Fruit fly (Drosophila melanogaster) whole organism, embryonic: Measurements from ENCODE around the gene CG4297.

Experiments used
- ATbp ChIP-seq: fragments of 200-800 bp; sonication (Bioruptor generic); optimal IDR thresholded peaks from 2 replicates; lab custom pipeline; 2017; ENCODE audit warnings: missing biosample characterization, mild to moderate bottlenecking, missing genetic modification characterization, missing genetic modification reagents
- Ada2b ChIP-seq: fragments of 200-800 bp; sonication (Bioruptor generic); IDR thresholded peaks from 2 replicates; pipeline ENCODE4 v1.3.6; 2022; ENCODE audit warnings: missing biosample characterization, missing genetic modification characterization
- Atf3 ChIP-seq: fragments of 200-800 bp; sonication (Bioruptor generic); optimal IDR thresholded peaks from 3 replicates; lab custom pipeline; 2016; ENCODE audit warnings: missing biosample characterization, missing genetic modification characterization
- B-H1 ChIP-seq: fragments of 200-800 bp; sonication (Bioruptor generic); IDR thresholded peaks from 3 replicates; pipeline ENCODE4 v1.3.6; 2022; ENCODE audit warnings: missing biosample characterization, missing genetic modification characterization
- CG10321 ChIP-seq: fragments of 200-800 bp; sonication (Bioruptor generic); IDR thresholded peaks from 2 replicates; pipeline ENCODE4 v1.3.6; 2022; ENCODE audit warnings: missing biosample characterization, missing genetic modification characterization
- CG10654 ChIP-seq: fragments of 200-800 bp; sonication (Bioruptor generic); optimal IDR thresholded peaks from 2 replicates; lab custom pipeline; 2016; ENCODE audit warnings: missing biosample characterization, missing genetic modification characterization
- CG11398 ChIP-seq: fragments of 200-800 bp; sonication (Bioruptor generic); optimal IDR thresholded peaks from 2 replicates; lab custom pipeline; 2016; ENCODE audit warnings: missing biosample characterization, missing genetic modification characterization
- CG12155 ChIP-seq: fragments of 200-800 bp; sonication (Bioruptor generic); optimal IDR thresholded peaks from 3 replicates; lab custom pipeline; 2016; ENCODE audit warnings: missing biosample characterization, missing genetic modification characterization
- CG12942 ChIP-seq: fragments of 200-800 bp; sonication (Bioruptor generic); optimal IDR thresholded peaks from 3 replicates; lab custom pipeline; 2016; ENCODE audit warnings: missing biosample characterization, missing genetic modification characterization
- CG1792 ChIP-seq: fragments of 200-800 bp; sonication (Bioruptor generic); optimal IDR thresholded peaks from 2 replicates; lab custom pipeline; 2016; ENCODE audit warnings: missing biosample characterization, missing genetic modification characterization
- CG18599 ChIP-seq: fragments of 200-800 bp; sonication (Bioruptor generic); optimal IDR thresholded peaks from 3 replicates; lab custom pipeline; 2017; ENCODE audit warnings: missing biosample characterization, missing genetic modification characterization, mild to moderate bottlenecking, moderate library complexity, missing genetic modification reagents
- CG30403 ChIP-seq: fragments of 200-800 bp; sonication (Bioruptor generic); optimal IDR thresholded peaks from 3 replicates; lab custom pipeline; 2016; ENCODE audit warnings: missing biosample characterization, missing genetic modification characterization
- CG33213 ChIP-seq: fragments of 200-800 bp; sonication (Bioruptor generic); optimal IDR thresholded peaks from 3 replicates; lab custom pipeline; 2016; ENCODE audit warnings: missing biosample characterization, missing genetic modification characterization
- CG3838 ChIP-seq: fragments of 200-800 bp; sonication (Bioruptor generic); optimal IDR thresholded peaks from 3 replicates; lab custom pipeline; 2016; ENCODE audit warnings: missing biosample characterization, missing genetic modification characterization
- CG4404 ChIP-seq: fragments of 200-800 bp; sonication (Bioruptor generic); IDR thresholded peaks from 2 replicates; pipeline ENCODE4 v1.3.6; 2022; ENCODE audit warnings: missing biosample characterization, missing genetic modification characterization
- CG4854 ChIP-seq: fragments of 200-800 bp; sonication (Bioruptor generic); optimal IDR thresholded peaks from 2 replicates; lab custom pipeline; 2016; ENCODE audit warnings: missing biosample characterization, missing genetic modification characterization, inconsistent platforms
- CG6854 ChIP-seq: fragments of 200-800 bp; sonication (Bioruptor generic); optimal IDR thresholded peaks from 3 replicates; lab custom pipeline; 2017; ENCODE audit warnings: missing biosample characterization, mild to moderate bottlenecking, missing genetic modification characterization
- CG7786 ChIP-seq: fragments of 200-800 bp; sonication (Bioruptor generic); optimal IDR thresholded peaks from 2 replicates; lab custom pipeline; 2016; ENCODE audit warnings: missing biosample characterization, missing genetic modification characterization
- CG8924 ChIP-seq: fragments of 200-800 bp; optimal IDR thresholded peaks from 3 replicates; lab custom pipeline; 2019; ENCODE audit warnings: missing biosample characterization, mild to moderate bottlenecking, missing genetic modification characterization, moderate library complexity
- CG9797 ChIP-seq: fragments of 200-800 bp; sonication (Bioruptor generic); optimal IDR thresholded peaks from 3 replicates; lab custom pipeline; 2018; ENCODE audit warnings: missing biosample characterization, mild to moderate bottlenecking, missing genetic modification characterization
- D19B ChIP-seq: fragments of 200-800 bp; sonication (Bioruptor generic); optimal IDR thresholded peaks from 2 replicates; lab custom pipeline; 2017; ENCODE audit warnings: missing biosample characterization, mild to moderate bottlenecking, missing genetic modification characterization
- Deaf1 ChIP-seq: fragments of 200-800 bp; optimal IDR thresholded peaks from 3 replicates; lab custom pipeline; 2019; ENCODE audit warnings: missing biosample characterization, mild to moderate bottlenecking, missing genetic modification characterization, moderate library complexity
- Dll ChIP-seq: fragments of 200-800 bp; sonication (Bioruptor generic); IDR thresholded peaks from 4 replicates; pipeline ENCODE4 v1.3.6; 2022; ENCODE audit warnings: missing biosample characterization, missing genetic modification characterization; ENCODE audit not compliant: partially characterized antibody
- HLHmδ ChIP-seq: fragments of 200-800 bp; sonication (Bioruptor generic); optimal IDR thresholded peaks from 2 replicates; lab custom pipeline; 2018; ENCODE audit warnings: missing biosample characterization, mild to moderate bottlenecking, missing genetic modification characterization, moderate library complexity
- Hand ChIP-seq: fragments of 200-800 bp; sonication (Bioruptor generic); optimal IDR thresholded peaks from 2 replicates; lab custom pipeline; 2017; ENCODE audit warnings: mild to moderate bottlenecking, missing biosample characterization, missing genetic modification reagents, missing genetic modification characterization
- Hey ChIP-seq: fragments of 200-800 bp; sonication (Bioruptor generic); optimal IDR thresholded peaks from 3 replicates; lab custom pipeline; 2018; ENCODE audit warnings: missing biosample characterization, mild to moderate bottlenecking, missing genetic modification characterization
- Lpt ChIP-seq: fragments of >200 bp; optimal IDR thresholded peaks from 2 replicates; lab custom pipeline; 2018; ENCODE audit warnings: missing biosample characterization, missing genetic modification characterization
- NK7.1 ChIP-seq: fragments of 200-800 bp; sonication (Bioruptor generic); optimal IDR thresholded peaks from 3 replicates; lab custom pipeline; 2016; ENCODE audit warnings: missing biosample characterization, missing genetic modification characterization
- Rfx ChIP-seq: fragments of 200-800 bp; sonication (Bioruptor generic); IDR thresholded peaks from 2 replicates; pipeline ENCODE4 v1.3.6; 2022; ENCODE audit warnings: missing biosample characterization, missing genetic modification characterization
- Sox100B ChIP-seq: fragments of 200-800 bp; sonication (Bioruptor generic); optimal IDR thresholded peaks from 3 replicates; lab custom pipeline; 2018; ENCODE audit warnings: missing biosample characterization, mild to moderate bottlenecking, missing genetic modification characterization
- amos ChIP-seq: fragments of 200-800 bp; sonication (Bioruptor generic); IDR thresholded peaks from 2 replicates; pipeline ENCODE4 v1.3.6; 2022; ENCODE audit warnings: missing biosample characterization, missing genetic modification characterization; ENCODE audit not compliant: partially characterized antibody
- az2 ChIP-seq: fragments of 200-800 bp; sonication (Bioruptor generic); optimal IDR thresholded peaks from 3 replicates; lab custom pipeline; 2016; ENCODE audit warnings: missing biosample characterization, missing genetic modification characterization
- bigmax ChIP-seq: fragments of 200-800 bp; sonication (Bioruptor generic); optimal IDR thresholded peaks from 2 replicates; lab custom pipeline; 2018; ENCODE audit warnings: missing biosample characterization, mild to moderate bottlenecking, missing genetic modification characterization
- cad ChIP-seq: fragments of >200 bp; optimal IDR thresholded peaks from 2 replicates; lab custom pipeline; 2017; ENCODE audit warnings: missing biosample characterization, missing genetic modification characterization
- crol ChIP-seq: fragments of 200-800 bp; sonication (Bioruptor generic); IDR thresholded peaks from 2 replicates; pipeline ENCODE4 v1.3.6; 2022; ENCODE audit warnings: missing biosample characterization, missing genetic modification characterization
- exex ChIP-seq: fragments of 200-800 bp; sonication (Bioruptor generic); optimal IDR thresholded peaks from 4 replicates; lab custom pipeline; 2018; ENCODE audit warnings: missing biosample characterization, mild to moderate bottlenecking, missing genetic modification characterization, moderate library complexity
- fru ChIP-seq: fragments of >200 bp; optimal IDR thresholded peaks from 2 replicates; lab custom pipeline; 2017
- ftz-f1 ChIP-seq: fragments of 200-800 bp; sonication (Bioruptor generic); optimal IDR thresholded peaks from 2 replicates; lab custom pipeline; 2016; ENCODE audit warnings: missing biosample characterization, missing genetic modification characterization
- her ChIP-seq: fragments of 200-800 bp; sonication (Bioruptor generic); optimal IDR thresholded peaks from 2 replicates; lab custom pipeline; 2016; ENCODE audit warnings: missing biosample characterization, missing genetic modification characterization
- lov ChIP-seq, 2 experiments: fragments of 200-800 bp in 1 of 2; fragments of >200 bp in 1 of 2; sonication (Bioruptor generic) in 1 of 2; IDR thresholded peaks in 1 of 2; optimal IDR thresholded peaks in 1 of 2; 2 replicates in 1 of 2; 3 replicates in 1 of 2; pipeline versions ENCODE4 v1.3.6 to Lab custom; 2017 to 2022; ENCODE audit warnings: missing biosample characterization in 1 of 2, missing genetic modification characterization in 1 of 2
- pnt ChIP-seq: fragments of 200-800 bp; sonication (Bioruptor generic); optimal IDR thresholded peaks from 3 replicates; lab custom pipeline; 2016; ENCODE audit warnings: missing biosample characterization, missing genetic modification characterization
- pros ChIP-seq: fragments of 200-800 bp; sonication (Bioruptor generic); optimal IDR thresholded peaks from 3 replicates; lab custom pipeline; 2019; ENCODE audit warnings: missing biosample characterization, mild to moderate bottlenecking, missing genetic modification characterization, moderate library complexity
- sc ChIP-seq, 3 experiments: fragments of >200 bp in 2 of 3; fragments of 200-800 bp in 1 of 3; sonication (Bioruptor generic) in 1 of 3; optimal IDR thresholded peaks; 2 replicates in 2 of 3; 3 replicates in 1 of 3; lab custom pipeline; 2017; ENCODE audit warnings: mild to moderate bottlenecking in 1 of 3, missing biosample characterization in 1 of 3, missing genetic modification characterization in 1 of 3, missing genetic modification reagents in 1 of 3
- sens-2 ChIP-seq: fragments of 200-800 bp; sonication (Bioruptor generic); IDR thresholded peaks from 2 replicates; pipeline ENCODE4 v1.3.6; 2022; ENCODE audit warnings: missing biosample characterization, missing genetic modification characterization
- tap ChIP-seq: fragments of 200-800 bp; optimal IDR thresholded peaks from 3 replicates; lab custom pipeline; 2019; ENCODE audit warnings: missing biosample characterization, mild to moderate bottlenecking, missing genetic modification characterization, moderate library complexity
- tna ChIP-seq: fragments of 200-800 bp; sonication (Bioruptor generic); IDR thresholded peaks from 2 replicates; pipeline ENCODE4 v1.3.6; 2022; ENCODE audit warnings: missing biosample characterization, missing genetic modification characterization; ENCODE audit not compliant: partially characterized antibody
- trem ChIP-seq: fragments of 200-800 bp; optimal IDR thresholded peaks from 3 replicates; lab custom pipeline; 2019; ENCODE audit warnings: missing biosample characterization, mild to moderate bottlenecking, missing genetic modification characterization, moderate library complexity
- wek ChIP-seq: fragments of 200-800 bp; sonication (Bioruptor generic); optimal IDR thresholded peaks from 3 replicates; lab custom pipeline; 2018; ENCODE audit warnings: missing biosample characterization, mild to moderate bottlenecking, missing genetic modification characterization, moderate library complexity
- zf30C ChIP-seq: fragments of 200-800 bp; sonication (Bioruptor generic); optimal IDR thresholded peaks from 3 replicates; lab custom pipeline; 2018; ENCODE audit warnings: missing biosample characterization, mild to moderate bottlenecking, missing genetic modification characterization

The CG4297 gene

dm6 chr2L:419620-420184 is 52.3 kb downstream of the CG4297 start, which contains the start of the genes CG13690 and RpLP1 (continued):
- peak; percentile 56 for TF ChIP-seq CG12155 (GFP tag; lab: Kevin White, UChicago)
- peak; percentile 64 for TF ChIP-seq CG6854
- 0 out of 2 replicates have a peak, but pooled peaks have one; percentile 25 for TF ChIP-seq sens-2 (GFP tag; lab: Robert Waterston, UW)
- peak; percentile 5 for TF ChIP-seq CG3838 (GFP tag; lab: Kevin White, UChicago)
- no peak for TF ChIP-seq cad (GFP tag; lab: Kevin White, UChicago)
- TF ChIP-seq Ada2b (GFP tag; lab: Robert Waterston, UW), result no peak
- no peak for TF ChIP-seq fru (lab: Kevin White, UChicago)
- TF ChIP-seq lov (optimal IDR thresholded peaks at IDR 0.05; lab: Kevin White, UChicago), result no peak
- peak; percentile 77; the same call in 2 of the 3 replicates for TF ChIP-seq lov (GFP tag; IDR thresholded peaks at IDR 0.05; lab: Robert Waterston, UW)
- peak; percentile 87 for TF ChIP-seq CG33213 (GFP tag; lab: Kevin White, UChicago)
- TF ChIP-seq Hey (tag; lab: Kevin White, UChicago), result peak; percentile 70
- TF ChIP-seq sc (optimal IDR thresholded peaks at IDR 0.05; lab: Kevin White, UChicago), result no peak
- TF ChIP-seq sc (GFP tag; optimal IDR thresholded peaks at IDR 0.05; lab: Kevin White, UChicago), result peak; percentile 72
- TF ChIP-seq HLHmδ (GFP tag; lab: Kevin White, UChicago), result peak; percentile 84
- TF ChIP-seq CG10321 (GFP tag; lab: Robert Waterston, UW), result no peak; the same call in 1 of the 2 replicates
- TF ChIP-seq Atf3 (GFP tag; lab: Kevin White, UChicago), result peak; percentile 37
- 0 out of 4 replicates have a peak, but pooled peaks have one; percentile 42 for TF ChIP-seq Dll
- no peak for TF ChIP-seq pnt (GFP tag; lab: Kevin White, UChicago)
- TF ChIP-seq bigmax (GFP tag; lab: Kevin White, UChicago), result peak; percentile 53
- TF ChIP-seq exex, result peak; percentile 51
- TF ChIP-seq her (GFP tag; lab: Kevin White, UChicago), result peak; percentile 66
- peak; percentile 92 for TF ChIP-seq CG8924 (tag; lab: Kevin White, UChicago)
- TF ChIP-seq amos (GFP tag; lab: Robert Waterston, UW), result peak; percentile 25; the same call in 1 of the 2 replicates
- TF ChIP-seq CG18599 (GFP tag; lab: Kevin White, UChicago), result peak; percentile 82
- no peak for TF ChIP-seq CG12942 (GFP tag; lab: Kevin White, UChicago)
- TF ChIP-seq D19B (GFP tag; lab: Kevin White, UChicago), result peak; percentile 31
- peak; percentile 82 for TF ChIP-seq wek (GFP tag; lab: Kevin White, UChicago)
- TF ChIP-seq CG4854, result peak; percentile 34
- peak; percentile 23 for TF ChIP-seq ftz-f1 (GFP tag; lab: Kevin White, UChicago)
- TF ChIP-seq zf30C (GFP tag; lab: Kevin White, UChicago), result no peak
- peak; percentile 78 for TF ChIP-seq ATbp (GFP tag; lab: Kevin White, UChicago)
- TF ChIP-seq CG1792 (GFP tag; lab: Kevin White, UChicago), result peak; percentile 51
- TF ChIP-seq CG4404 (GFP tag; lab: Robert Waterston, UW), result no peak
- peak; percentile 81 for TF ChIP-seq Hand (GFP tag; lab: Kevin White, UChicago)
- peak; percentile 70 for TF ChIP-seq CG30403 (GFP tag; lab: Kevin White, UChicago)
- peak; percentile 86 for TF ChIP-seq Sox100B
- no peak for TF ChIP-seq pros (GFP tag; lab: Kevin White, UChicago)
- peak; percentile 72 for TF ChIP-seq CG11398
- no peak for TF ChIP-seq crol
- peak; percentile 73 for TF ChIP-seq tap (tag; lab: Kevin White, UChicago)
- TF ChIP-seq CG7786 (GFP tag; lab: Kevin White, UChicago), result no peak
- TF ChIP-seq B-H1 (GFP tag; lab: Robert Waterston, UW), result peak; percentile 35; the same call in 1 of the 3 replicates
- peak; percentile 99 for TF ChIP-seq CG9797 (GFP tag; lab: Kevin White, UChicago)
- no peak for TF ChIP-seq tna (GFP tag; lab: Robert Waterston, UW)
- TF ChIP-seq Lpt (GFP tag; lab: Kevin White, UChicago), result no peak
- peak; percentile 15 for TF ChIP-seq CG10654 (GFP tag; lab: Kevin White, UChicago)
- peak; percentile 92 for TF ChIP-seq trem
- TF ChIP-seq Deaf1 (tag; lab: Kevin White, UChicago), result peak; percentile 50
- peak; percentile 54 for TF ChIP-seq NK7.1 (GFP tag; lab: Kevin White, UChicago)
- peak; percentile 50 for TF ChIP-seq az2 (GFP tag; lab: Kevin White, UChicago)
- peak; percentile 61 for TF ChIP-seq Rfx (GFP tag; lab: Robert Waterston, UW)
